Fruit fly (Drosophila melanogaster): ENCODE measurements around the gene CG14439.

Gene CG14439

dm6 chrX:6709252-6710037 is 37.9 kb upstream of the CG14439 start:
- TF ChIP-seq CG17801 (GFP tag; optimal IDR thresholded peaks at IDR 0.05; ENCODE audit: partially characterized antibody): no peak

dm6 chrX:6710258-6710657 is 37.1 kb upstream of the CG14439 start:
- no peak for TF ChIP-seq CG17801 (GFP tag; optimal IDR thresholded peaks at IDR 0.05; ENCODE audit: partially characterized antibody)

- no peak for TF ChIP-seq CG17801 (GFP tag; optimal IDR thresholded peaks at IDR 0.05; ENCODE audit: partially characterized antibody)
Measured at dm6 chrX:6710665-6711064, 36.7 kb upstream of the CG14439 start.

- peak; percentile 59 for TF ChIP-seq CG17801 (GFP tag; optimal IDR thresholded peaks at IDR 0.05; ENCODE audit: partially characterized antibody)
Measured at dm6 chrX:6711295-6711694, 36.0 kb upstream of the CG14439 start.

DNA sequence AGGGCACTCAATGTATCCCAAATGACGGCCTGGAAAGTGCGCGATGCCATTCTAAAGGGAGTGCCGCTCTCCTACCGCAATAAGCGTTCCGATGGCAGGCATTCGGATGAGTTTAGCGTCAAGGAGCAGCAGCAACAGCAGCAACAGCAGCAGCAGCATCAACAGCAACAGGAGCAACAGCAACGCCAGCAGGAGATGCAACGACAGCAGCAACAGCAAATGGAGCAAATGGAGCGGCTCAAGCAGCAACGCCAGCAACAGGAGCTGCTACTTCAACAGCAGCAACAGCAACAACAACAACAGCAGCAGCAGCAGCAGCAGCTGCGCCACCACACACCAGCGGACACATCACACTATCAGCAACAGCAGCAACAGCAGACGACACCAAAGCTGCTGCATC is 31.2 kb upstream of the CG14439 start:
- no peak for TF ChIP-seq CG17801 (GFP tag; optimal IDR thresholded peaks at IDR 0.05; ENCODE audit: partially characterized antibody)

DNA sequence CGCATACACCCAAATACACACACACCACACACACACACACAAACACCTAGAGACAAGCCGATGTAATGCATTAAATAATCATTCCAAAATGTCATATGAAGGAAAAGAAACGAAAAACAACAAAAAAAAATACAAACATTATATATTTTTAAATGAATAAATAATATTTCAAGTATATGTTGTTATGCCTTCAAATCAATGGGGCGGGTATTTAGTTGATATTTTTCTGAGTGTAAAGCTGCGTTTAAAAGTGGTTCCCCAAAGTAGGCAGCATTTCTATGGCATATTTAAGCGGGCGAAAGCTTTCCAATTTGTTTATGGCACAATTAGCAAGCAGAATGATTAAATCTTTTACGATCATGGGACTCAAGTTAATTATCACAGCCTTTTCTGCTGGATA is 28.1 kb upstream of the CG14439 start:
- TF ChIP-seq CG17801 (GFP tag; optimal IDR thresholded peaks at IDR 0.05; ENCODE audit: partially characterized antibody): peak; percentile 49

- no peak for TF ChIP-seq CG17801 (GFP tag; optimal IDR thresholded peaks at IDR 0.05; ENCODE audit: partially characterized antibody)
Measured at dm6 chrX:6719968-6720367, 27.4 kb upstream of the CG14439 start.

DNA sequence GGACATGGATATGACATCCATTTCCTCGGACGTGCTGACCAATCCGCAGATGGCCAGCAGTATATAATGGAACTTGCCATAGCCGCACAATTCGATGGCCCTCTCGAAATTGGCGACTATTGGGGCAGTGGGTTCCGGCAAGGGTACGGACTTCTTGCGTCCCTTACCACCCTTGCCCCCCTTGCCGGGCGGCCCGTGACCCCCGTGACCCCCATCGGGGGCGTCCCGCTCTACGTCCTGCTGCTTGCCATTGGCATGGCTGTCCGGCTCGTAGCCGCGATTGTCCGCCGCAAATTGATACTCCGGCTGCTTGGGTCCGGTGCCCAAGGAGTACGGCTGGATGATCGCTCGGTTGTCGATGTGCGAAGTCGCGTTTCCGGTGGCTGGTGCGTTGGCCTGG is 23.7 kb upstream of the CG14439 start:
- no peak for TF ChIP-seq CG17801 (GFP tag; optimal IDR thresholded peaks at IDR 0.05; ENCODE audit: partially characterized antibody)

- TF ChIP-seq CG17801 (GFP tag; optimal IDR thresholded peaks at IDR 0.05; ENCODE audit: partially characterized antibody): no peak
Measured at dm6 chrX:6724904-6725505, 22.3 kb upstream of the CG14439 start.

DNA sequence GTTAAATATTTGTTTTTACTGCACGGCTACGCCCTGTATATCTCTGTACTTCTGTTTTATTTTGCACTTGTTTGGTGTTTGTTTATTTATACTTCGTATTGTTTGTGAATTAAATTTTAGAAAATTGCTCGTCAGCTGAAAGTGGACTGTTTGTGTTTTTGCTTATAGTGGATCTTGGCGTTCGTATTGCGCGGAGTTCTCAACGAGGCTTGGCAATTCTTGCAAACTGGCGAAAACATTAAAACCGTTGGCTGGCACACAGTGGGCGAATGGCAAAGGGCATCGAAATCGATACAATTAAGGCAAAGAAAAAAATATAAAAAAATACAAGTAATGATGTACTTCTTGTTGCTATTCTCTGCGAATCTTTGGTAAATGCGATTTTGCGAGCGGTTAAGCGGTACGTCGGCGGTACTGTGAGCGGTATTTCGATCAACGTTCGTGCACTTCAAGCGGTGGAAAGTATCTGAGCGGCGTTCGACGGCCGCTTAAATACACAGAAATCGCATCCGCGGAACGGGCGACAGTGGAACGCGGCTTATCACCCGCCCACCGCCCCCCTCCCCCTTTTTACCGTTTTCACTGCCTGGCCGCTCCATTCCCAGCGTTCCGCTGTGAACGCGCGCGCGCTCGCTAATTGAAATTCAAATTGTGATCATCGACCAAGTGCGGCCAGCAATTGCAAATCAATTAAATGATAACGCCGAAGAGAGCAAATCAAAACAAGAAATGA is 20.4 kb upstream of the CG14439 start:
- TF ChIP-seq CG17801 (GFP tag; optimal IDR thresholded peaks at IDR 0.05; ENCODE audit: partially characterized antibody): no peak

dm6 chrX:6728597-6729158 is 18.7 kb upstream of the CG14439 start:
- no peak for TF ChIP-seq CG17801 (GFP tag; optimal IDR thresholded peaks at IDR 0.05; ENCODE audit: partially characterized antibody)

dm6 chrX:6730600-6731259 is 16.6 kb upstream of the CG14439 start:
- no peak for TF ChIP-seq CG17801 (GFP tag; optimal IDR thresholded peaks at IDR 0.05; ENCODE audit: partially characterized antibody)

DNA sequence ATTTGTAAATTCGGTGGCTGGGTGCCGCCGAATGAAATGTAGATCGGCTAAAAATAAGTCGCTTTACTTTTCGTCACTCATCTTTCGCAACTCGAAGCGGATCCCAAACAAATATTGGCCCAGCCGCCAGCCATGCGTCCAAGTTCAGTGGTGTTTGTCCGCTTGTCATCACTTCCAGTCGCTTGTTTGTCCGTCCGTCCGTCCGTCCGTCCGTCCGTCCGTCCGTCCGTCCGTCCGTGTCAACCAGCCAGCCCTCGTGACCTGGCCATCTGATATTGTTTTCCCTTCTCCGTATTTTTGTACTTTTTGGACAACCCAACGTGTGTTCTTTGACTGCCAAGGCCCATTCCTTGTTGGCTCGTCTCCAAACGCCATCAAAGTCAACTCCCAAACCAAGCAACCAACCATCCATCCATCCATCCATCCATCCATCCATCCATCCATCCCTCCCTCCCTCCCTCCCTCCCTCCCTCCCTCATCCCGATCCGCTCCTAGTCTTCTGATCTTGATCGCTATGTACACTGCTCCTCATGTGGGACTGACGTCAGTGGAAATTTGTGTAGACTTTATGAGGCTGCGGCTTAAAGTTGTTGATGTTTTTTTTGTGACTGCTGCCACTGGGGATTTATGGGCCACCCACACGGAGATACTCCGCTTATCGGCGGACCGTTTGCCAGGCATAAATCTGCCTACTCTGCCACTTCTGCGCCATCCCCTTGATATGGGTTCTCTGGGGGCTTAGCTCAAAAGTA is 13.9 kb upstream of the CG14439 start:
- peak; percentile 0 for TF ChIP-seq CG17801 (GFP tag; optimal IDR thresholded peaks at IDR 0.05; ENCODE audit: partially characterized antibody)

DNA sequence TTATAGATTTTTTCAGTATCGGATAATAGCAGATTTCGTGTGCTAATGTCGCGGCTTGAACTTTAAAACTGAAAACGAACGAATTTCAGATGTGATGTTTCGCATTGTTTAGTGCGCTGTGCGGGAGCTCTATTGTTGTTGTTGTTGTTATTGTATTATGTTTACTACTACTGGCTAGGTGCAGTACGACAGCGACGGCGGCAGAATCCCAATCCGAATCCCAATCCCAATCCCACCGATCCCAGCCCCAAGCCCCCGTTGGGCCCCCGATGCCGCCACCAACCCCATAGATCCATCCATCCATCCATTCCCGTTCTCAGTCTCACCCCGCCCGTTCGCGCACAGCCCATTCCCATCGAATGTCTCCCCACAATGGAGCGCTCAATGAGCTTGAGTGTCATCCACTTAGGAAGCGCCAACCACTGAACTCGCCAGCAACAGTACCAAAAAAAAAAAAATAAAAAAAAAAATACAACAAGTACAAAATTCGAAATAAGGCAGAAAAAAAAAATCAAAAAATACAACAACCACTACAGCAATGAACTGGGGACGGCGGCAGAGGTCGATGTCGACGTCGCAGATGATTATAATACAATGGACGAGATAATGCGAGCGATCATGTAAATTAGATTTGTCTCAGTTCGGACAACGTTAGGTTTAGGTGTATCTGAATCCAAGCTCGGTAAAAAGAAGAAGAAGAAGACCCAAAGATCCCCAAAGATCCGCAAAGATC is 7.2 kb upstream of the CG14439 start, which contains the start of gene CG3168:
Gene CG3168, minus strand, starts transcription at position 51 of the 733 bp plus-strand sequence.
- TF ChIP-seq CG17801 (GFP tag; optimal IDR thresholded peaks at IDR 0.05; ENCODE audit: partially characterized antibody): no peak

Data from ovary, adult (tissue).